Fruit fly (Drosophila melanogaster) whole organism: ENCODE measurements around the gene Syx8.

Experiments used
- CG8478 ChIP-seq: fragments of >200 bp; optimal IDR thresholded peaks from 2 replicates; lab custom pipeline; 2018; ENCODE audit warnings: inconsistent platforms
- Dll ChIP-seq: fragments of >200 bp; optimal IDR thresholded peaks from 2 replicates; lab custom pipeline; 2017
- pan ChIP-seq: fragments of >200 bp; optimal IDR thresholded peaks from 2 replicates; lab custom pipeline; 2017
- usp ChIP-seq: fragments of >200 bp; optimal IDR thresholded peaks from 2 replicates; lab custom pipeline; 2017; ENCODE audit warnings: missing biosample characterization, missing genetic modification characterization, mixed read lengths

dm6 chr3L:16587994-16588622 lies 1.3 kb upstream of the Syx8 start:
- TF ChIP-seq usp (no peak), Dll (no peak), CG8478 (lab: Kevin White, UChicago) (no peak), pan (lab: Kevin White, UChicago) (no peak)
